Fruit fly (Drosophila melanogaster): ENCODE results near the gene Rh5.

DNA sequence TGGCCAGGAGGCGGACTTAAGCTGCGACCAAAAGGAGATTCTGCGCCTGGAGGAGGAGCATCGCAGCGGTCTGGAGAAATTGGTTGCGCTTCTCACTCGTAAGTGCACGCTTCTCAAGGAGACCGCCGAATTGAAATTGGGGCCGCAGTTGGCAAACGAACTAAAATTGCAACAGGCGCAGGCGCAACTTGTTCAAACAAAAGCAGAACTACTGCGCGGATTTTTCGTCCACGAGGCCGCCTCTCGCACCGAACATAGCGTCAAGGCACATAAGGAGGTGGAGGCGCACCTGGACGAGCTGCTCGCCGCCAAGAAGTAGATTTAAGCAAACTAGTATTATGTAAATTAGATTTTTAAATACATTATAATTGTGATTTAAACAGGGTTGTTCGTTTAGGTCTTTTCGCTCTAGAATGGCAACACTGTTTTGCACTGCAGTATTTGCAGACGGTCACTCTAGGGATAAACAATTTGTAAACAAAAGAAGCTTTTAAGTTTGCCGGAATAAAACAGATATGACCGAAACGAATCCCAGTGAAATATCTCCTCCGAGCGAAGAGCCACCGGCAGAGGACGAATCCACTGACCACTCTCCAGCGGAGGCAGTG is 17.4 kb upstream of the Rh5 start, which contains the start of gene escl:
- TF ChIP-seq h (optimal IDR thresholded peaks at IDR 0.05) (no peak), Sin3A (optimal IDR thresholded peaks at IDR 0.05) (no peak), insv (optimal IDR thresholded peaks at IDR 0.05) (no peak), ttk (optimal IDR thresholded peaks at IDR 0.05) (no peak), psq (optimal IDR thresholded peaks at IDR 0.05) (no peak)
